Worm (Caenorhabditis elegans): ENCODE results near the gene T02B11.6.

The T02B11.6 gene

DNA sequence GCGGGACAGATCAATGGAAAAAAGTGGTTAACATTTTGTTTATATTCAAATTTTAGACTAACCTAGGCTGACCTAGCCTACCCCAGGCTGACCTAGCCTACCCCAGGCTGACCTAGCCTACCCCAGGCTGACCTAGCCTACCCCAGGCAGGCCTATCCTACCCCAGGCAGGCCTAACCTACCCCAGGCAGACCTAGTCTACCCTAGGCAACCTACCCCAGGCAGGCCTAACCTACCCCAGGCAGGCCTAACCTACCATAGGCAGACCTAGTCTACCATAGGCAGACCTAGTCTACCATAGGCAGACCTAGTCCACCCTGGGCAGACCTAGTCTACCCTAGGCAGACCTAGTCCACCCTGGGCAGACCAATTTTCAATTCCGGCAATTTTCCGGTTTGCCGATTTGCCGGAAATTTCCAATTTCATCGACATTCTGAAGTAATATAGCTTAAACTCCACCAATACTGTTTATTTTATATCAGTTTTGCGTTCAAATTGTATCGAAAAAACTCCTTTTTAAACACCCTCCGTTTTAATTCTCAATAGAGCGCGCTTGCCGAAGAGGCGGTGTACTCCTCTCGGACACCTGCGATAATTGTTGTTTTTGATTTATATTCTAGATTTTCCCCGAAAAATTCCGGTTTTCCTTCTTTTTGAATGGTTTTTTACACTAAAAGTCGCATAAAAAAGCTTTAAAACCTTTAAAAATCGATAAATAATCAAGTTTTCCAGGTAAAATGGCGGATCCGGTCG lies 15.3 kb upstream of the T02B11.6 start, which contains the start of gene trm-2A:
Gene trm-2A, plus strand, starts transcription at position 732 of the 752 bp plus-strand sequence.
- TF ChIP-seq lin-39 (tag; optimal IDR thresholded peaks at IDR 0.05) (no peak), nhr-21 (tag; optimal IDR thresholded peaks at IDR 0.05) (peak; percentile 69), F13H6.1 (tag; optimal IDR thresholded peaks at IDR 0.05) (peak; percentile 72), nhr-10 (tag; optimal IDR thresholded peaks at IDR 0.05) (no peak), snpc-4 (tag; optimal IDR thresholded peaks at IDR 0.05) (peak; percentile 59), unc-39 (tag; optimal IDR thresholded peaks at IDR 0.05) (no peak), blmp-1 (tag; optimal IDR thresholded peaks at IDR 0.05; ENCODE audit: insufficient read depth) (peak; percentile 42), C34F6.9 (tag; optimal IDR thresholded peaks at IDR 0.05) (peak; percentile 62), lin-11 (tag; optimal IDR thresholded peaks at IDR 0.05) (no peak), nhr-237 (tag; optimal IDR thresholded peaks at IDR 0.05) (peak; percentile 24), ceh-82 (tag; optimal IDR thresholded peaks at IDR 0.05) (no peak), ZK546.5 (tag; optimal IDR thresholded peaks at IDR 0.05) (no peak), ztf-1 (GFP tag; conservative IDR thresholded peaks at IDR 0.05) (no peak), lin-13 (GFP tag; optimal IDR thresholded peaks at IDR 0.05) (peak; percentile 85), nhr-6 (tag; optimal IDR thresholded peaks at IDR 0.05) (peak; percentile 66), ama-1 (optimal IDR thresholded peaks at IDR 0.05) (no peak), ztf-11 (tag; optimal IDR thresholded peaks at IDR 0.05) (no peak), mab-5 (tag; optimal IDR thresholded peaks at IDR 0.05) (peak; percentile 26), nhr-11 (tag; optimal IDR thresholded peaks at IDR 0.05) (no peak), fos-1 (tag; optimal IDR thresholded peaks at IDR 0.05) (peak; percentile 38), gmeb-1 (tag; optimal IDR thresholded peaks at IDR 0.05) (peak; percentile 97), alr-1 (tag; optimal IDR thresholded peaks at IDR 0.05) (no peak), mbf-1 (tag; optimal IDR thresholded peaks at IDR 0.05) (no peak), ceh-16 (tag; optimal IDR thresholded peaks at IDR 0.05) (no peak), egl-27 (tag; optimal IDR thresholded peaks at IDR 0.05) (peak; percentile 19), zag-1 (tag; optimal IDR thresholded peaks at IDR 0.05) (no peak), elt-3 (tag; optimal IDR thresholded peaks at IDR 0.05) (no peak), mdl-1 (tag; optimal IDR thresholded peaks at IDR 0.05) (peak in 1 of 2 experiments; percentile 4), skn-1 (tag; optimal IDR thresholded peaks at IDR 0.05) (no peak), elt-1 (tag; optimal IDR thresholded peaks at IDR 0.05) (no peak), crh-2 (tag; optimal IDR thresholded peaks at IDR 0.05) (peak; percentile 79), sma-9 (GFP tag; optimal IDR thresholded peaks at IDR 0.05) (peak; percentile 89), sma-9 (tag; optimal IDR thresholded peaks at IDR 0.05) (no peak), ztf-4 (tag; optimal IDR thresholded peaks at IDR 0.05) (peak; percentile 42), lsy-2 (tag; optimal IDR thresholded peaks at IDR 0.05) (peak; percentile 51 to 88), R02D3.7 (tag; optimal IDR thresholded peaks at IDR 0.05) (no peak), sma-3 (GFP tag; optimal IDR thresholded peaks at IDR 0.05) (peak; percentile 85), unc-62 (GFP tag; optimal IDR thresholded peaks at IDR 0.05) (no peak), unc-55 (GFP tag; optimal IDR thresholded peaks at IDR 0.05) (peak; percentile 80), dmd-4 (tag; optimal IDR thresholded peaks at IDR 0.05) (no peak), nhr-77 (tag; optimal IDR thresholded peaks at IDR 0.05) (peak; percentile 14), nhr-25 (tag; optimal IDR thresholded peaks at IDR 0.05) (peak; percentile 71), nhr-129 (tag; optimal IDR thresholded peaks at IDR 0.05) (peak; percentile 69), nhr-12 (tag; optimal IDR thresholded peaks at IDR 0.05) (no peak), sem-4 (tag; optimal IDR thresholded peaks at IDR 0.05) (peak; percentile 71), peb-1 (tag; optimal IDR thresholded peaks at IDR 0.05) (no peak), Y55F3AM.14 (GFP tag; optimal IDR thresholded peaks at IDR 0.05) (no peak), aly-2 (tag; optimal IDR thresholded peaks at IDR 0.05) (no peak), nhr-23 (tag; optimal IDR thresholded peaks at IDR 0.05) (no peak)
